Fruit fly (Drosophila melanogaster) whole organism, pupa: ENCODE measurements around the gene LeuRS.
A peak's percentile ranks its signal among the peaks of the same experiment; 100 is the strongest.

Source experiments
- CG10348 ChIP-seq: fragments of 200-800 bp; sonication (Bioruptor generic); IDR thresholded peaks from 2 replicates; pipeline ENCODE4 v1.3.6; 2022; ENCODE audit warnings: missing biosample characterization, missing genetic modification characterization
- CG4496 ChIP-seq: fragments of 200-800 bp; sonication (Bioruptor generic); IDR thresholded peaks from 3 replicates; pipeline ENCODE4 v1.3.6; 2022; ENCODE audit warnings: missing biosample characterization, missing genetic modification characterization
- CG8301 ChIP-seq: fragments of 200-800 bp; sonication (Bioruptor generic); optimal IDR thresholded peaks from 2 replicates; lab custom pipeline; 2018; ENCODE audit warnings: missing biosample characterization, mild to moderate bottlenecking, missing genetic modification characterization
- CG9948 ChIP-seq: fragments of 200-800 bp; sonication (Bioruptor generic); optimal IDR thresholded peaks from 2 replicates; lab custom pipeline; 2018; ENCODE audit warnings: missing biosample characterization, mild to moderate bottlenecking, missing genetic modification characterization, moderate library complexity
- D1 ChIP-seq: fragments of 200-800 bp; sonication (Bioruptor generic); optimal IDR thresholded peaks from 2 replicates; lab custom pipeline; 2018; ENCODE audit warnings: missing biosample characterization, mild to moderate bottlenecking, missing genetic modification characterization, moderate library complexity
- EcR ChIP-seq: fragments of 200-800 bp; sonication (Bioruptor generic); optimal IDR thresholded peaks from 3 replicates; lab custom pipeline; 2019; ENCODE audit warnings: missing biosample characterization, missing genetic modification characterization, mild to moderate bottlenecking, moderate library complexity, missing genetic modification reagents
- Ets98B ChIP-seq: fragments of 200-800 bp; sonication (Bioruptor generic); IDR thresholded peaks from 2 replicates; pipeline ENCODE4 v1.3.6; 2022; ENCODE audit warnings: missing biosample characterization, missing genetic modification characterization
- Pif1B ChIP-seq: fragments of 200-800 bp; sonication (Bioruptor generic); optimal IDR thresholded peaks from 3 replicates; lab custom pipeline; 2016; ENCODE audit warnings: missing biosample characterization, missing genetic modification characterization
- Snoo ChIP-seq: fragments of 200-800 bp; sonication (Bioruptor generic); optimal IDR thresholded peaks from 3 replicates; lab custom pipeline; 2017; ENCODE audit warnings: missing biosample characterization, mild to moderate bottlenecking, missing genetic modification characterization, inconsistent platforms

dm6 chr2L:3553902-3554301 lies 39.4 kb upstream of the LeuRS start:
- TF ChIP-seq CG4496 (GFP tag; lab: Robert Waterston, UW) (no peak), CG8301 (tag; lab: Kevin White, UChicago) (no peak), CG10348 (GFP tag; lab: Robert Waterston, UW) (no peak), D1 (tag; lab: Kevin White, UChicago) (no peak), Snoo (peak; percentile 55), Pif1B (GFP tag; lab: Kevin White, UChicago) (no peak), Ets98B (GFP tag; lab: Robert Waterston, UW) (no peak), EcR (GFP tag; lab: Kevin White, UChicago) (no peak), CG9948 (no peak)
